Worm (Caenorhabditis elegans) whole organism, L2 larva: ENCODE data around the gene F01F1.3.
A peak's percentile ranks its signal among the peaks of the same experiment; 100 is the strongest.

ENCODE experiments used
- C34F6.9 ChIP-seq: fragments of 150-350 bp; optimal IDR thresholded peaks from 2 replicates; lab custom pipeline; 2014; ENCODE audit warnings: missing biosample characterization, missing genetic modification characterization
- F13H6.1 ChIP-seq: sonication (generic microtip); optimal IDR thresholded peaks from 2 replicates; lab custom pipeline; 2016; ENCODE audit warnings: missing genetic modification characterization, missing compliant biosample characterization
- Y55F3AM.14 ChIP-seq: fragments of 200-800 bp; sonication (Bioruptor generic); optimal IDR thresholded peaks from 2 replicates; lab custom pipeline; 2018; ENCODE audit warnings: mild to moderate bottlenecking, missing genetic modification characterization, missing compliant biosample characterization
- ZK546.5 ChIP-seq: sonication (generic microtip); optimal IDR thresholded peaks from 2 replicates; lab custom pipeline; 2017; ENCODE audit warnings: missing biosample characterization, missing genetic modification characterization
- alr-1 ChIP-seq: fragments of 150-350 bp; optimal IDR thresholded peaks from 2 replicates; lab custom pipeline; 2014; ENCODE audit warnings: missing biosample characterization, missing genetic modification characterization
- aly-2 ChIP-seq: fragments of 150-350 bp; optimal IDR thresholded peaks from 2 replicates; lab custom pipeline; 2014; ENCODE audit warnings: missing biosample characterization, missing genetic modification characterization
- ama-1 ChIP-seq: fragments of 150-350 bp; optimal IDR thresholded peaks from 2 replicates; lab custom pipeline; 2018; ENCODE audit warnings: inconsistent platforms
- blmp-1 ChIP-seq: sonication (generic microtip); optimal IDR thresholded peaks from 2 replicates; lab custom pipeline; 2017; ENCODE audit warnings: missing genetic modification characterization, mild to moderate bottlenecking, missing compliant biosample characterization, antibody characterized with exemption, moderate library complexity; ENCODE audit not compliant: insufficient read depth
- ceh-16 ChIP-seq: fragments of 150-350 bp; optimal IDR thresholded peaks from 2 replicates; lab custom pipeline; 2014; ENCODE audit warnings: missing biosample characterization, missing genetic modification characterization
- crh-2 ChIP-seq: sonication (generic microtip); optimal IDR thresholded peaks from 2 replicates; lab custom pipeline; 2017; ENCODE audit warnings: missing biosample characterization, missing genetic modification characterization
- dmd-4 ChIP-seq: sonication (generic microtip); optimal IDR thresholded peaks from 2 replicates; lab custom pipeline; 2017; ENCODE audit warnings: missing biosample characterization, missing genetic modification characterization
- egl-27 ChIP-seq: sonication (generic microtip); optimal IDR thresholded peaks from 3 replicates; lab custom pipeline; 2017; ENCODE audit warnings: missing biosample characterization, missing genetic modification reagents, missing genetic modification characterization
- elt-1 ChIP-seq: fragments of 150-350 bp; optimal IDR thresholded peaks from 2 replicates; lab custom pipeline; 2014; ENCODE audit warnings: missing biosample characterization, missing genetic modification characterization
- elt-3 ChIP-seq: sonication (generic microtip); optimal IDR thresholded peaks from 2 replicates; lab custom pipeline; 2017; ENCODE audit warnings: missing biosample characterization, missing genetic modification characterization
- fos-1 ChIP-seq: fragments of 150-350 bp; optimal IDR thresholded peaks from 2 replicates; lab custom pipeline; 2014; ENCODE audit warnings: missing biosample characterization, missing genetic modification characterization
- lin-13 ChIP-seq: fragments of 150-350 bp; optimal IDR thresholded peaks from 2 replicates; lab custom pipeline; 2014; ENCODE audit warnings: missing biosample characterization, missing genetic modification reagents, missing genetic modification characterization
- lsy-2 ChIP-seq, 2 experiments: fragments of 150-350 bp in 1 of 2; sonication (generic microtip) in 1 of 2; optimal IDR thresholded peaks; 2 replicates each; lab custom pipeline; 2014 to 2017; ENCODE audit warnings: missing biosample characterization in 2 of 2, missing genetic modification characterization in 2 of 2
- mab-5 ChIP-seq: fragments of 150-350 bp; optimal IDR thresholded peaks from 2 replicates; lab custom pipeline; 2014; ENCODE audit warnings: missing biosample characterization, missing genetic modification characterization
- mdl-1 ChIP-seq, 2 experiments: fragments of 150-350 bp in 1 of 2; sonication (generic microtip) in 1 of 2; optimal IDR thresholded peaks; 2 replicates each; lab custom pipeline; 2017; ENCODE audit warnings: missing biosample characterization in 2 of 2, missing genetic modification characterization in 2 of 2
- nhr-10 ChIP-seq: sonication (generic microtip); optimal IDR thresholded peaks from 2 replicates; lab custom pipeline; 2017; ENCODE audit warnings: missing biosample characterization, missing genetic modification characterization
- nhr-12 ChIP-seq: fragments of 150-350 bp; optimal IDR thresholded peaks from 2 replicates; lab custom pipeline; 2014; ENCODE audit warnings: missing biosample characterization, missing genetic modification characterization
- nhr-129 ChIP-seq: fragments of 150-350 bp; optimal IDR thresholded peaks from 2 replicates; lab custom pipeline; 2014; ENCODE audit warnings: missing biosample characterization, missing genetic modification characterization
- nhr-21 ChIP-seq: fragments of 150-350 bp; optimal IDR thresholded peaks from 2 replicates; lab custom pipeline; 2014; ENCODE audit warnings: missing biosample characterization, missing genetic modification characterization
- nhr-237 ChIP-seq: fragments of 150-350 bp; optimal IDR thresholded peaks from 2 replicates; lab custom pipeline; 2014; ENCODE audit warnings: missing biosample characterization, missing genetic modification characterization
- nhr-25 ChIP-seq: fragments of 150-350 bp; sonication (generic microtip); optimal IDR thresholded peaks from 3 replicates; lab custom pipeline; 2014; ENCODE audit warnings: missing biosample characterization, missing genetic modification characterization
- nhr-6 ChIP-seq: fragments of 150-350 bp; optimal IDR thresholded peaks from 2 replicates; lab custom pipeline; 2014; ENCODE audit warnings: missing biosample characterization, missing genetic modification characterization
- nhr-77 ChIP-seq: fragments of 150-350 bp; optimal IDR thresholded peaks from 2 replicates; lab custom pipeline; 2014; ENCODE audit warnings: missing biosample characterization, missing genetic modification characterization
- peb-1 ChIP-seq: fragments of 150-350 bp; optimal IDR thresholded peaks from 2 replicates; lab custom pipeline; 2014; ENCODE audit warnings: missing biosample characterization, missing genetic modification characterization
- sem-4 ChIP-seq: fragments of 150-350 bp; optimal IDR thresholded peaks from 2 replicates; lab custom pipeline; 2014; ENCODE audit warnings: missing biosample characterization, missing genetic modification reagents, missing genetic modification characterization
- skn-1 ChIP-seq: sonication (generic microtip); optimal IDR thresholded peaks from 2 replicates; lab custom pipeline; 2017; ENCODE audit warnings: missing biosample characterization, missing genetic modification characterization
- sma-9 ChIP-seq, 2 experiments: fragments of 150-350 bp in 1 of 2; sonication (generic microtip) in 1 of 2; optimal IDR thresholded peaks; 2 replicates each; lab custom pipeline; 2014 to 2016; ENCODE audit warnings: missing genetic modification characterization in 2 of 2, mild to moderate bottlenecking in 1 of 2, missing biosample characterization in 1 of 2, missing compliant biosample characterization in 1 of 2, missing genetic modification reagents in 1 of 2, moderate library complexity in 1 of 2
- snpc-4 ChIP-seq: fragments of 150-350 bp; optimal IDR thresholded peaks from 2 replicates; lab custom pipeline; 2014; ENCODE audit warnings: missing biosample characterization, missing genetic modification characterization
- unc-55 ChIP-seq: fragments of 150-350 bp; sonication (generic microtip); optimal IDR thresholded peaks from 3 replicates; lab custom pipeline; 2014; ENCODE audit warnings: missing biosample characterization, missing genetic modification reagents, missing genetic modification characterization
- zag-1 ChIP-seq: fragments of 150-350 bp; optimal IDR thresholded peaks from 2 replicates; lab custom pipeline; 2014; ENCODE audit warnings: missing biosample characterization, missing genetic modification characterization
- ztf-11 ChIP-seq: sonication (generic microtip); optimal IDR thresholded peaks from 2 replicates; lab custom pipeline; 2017; ENCODE audit warnings: missing biosample characterization, missing genetic modification characterization
- ztf-4 ChIP-seq: fragments of 150-350 bp; optimal IDR thresholded peaks from 2 replicates; lab custom pipeline; 2014; ENCODE audit warnings: missing biosample characterization, missing genetic modification characterization

Gene F01F1.3

ce11 chrIII:5822816-5823215, 48.9 kb upstream of the F01F1.3 start:
- TF ChIP-seq peb-1 (tag; lab: Kevin White, UChicago) (no peak), nhr-6 (tag; lab: Kevin White, UChicago) (no peak), Y55F3AM.14 (GFP tag; lab: Kevin White, UChicago) (no peak), nhr-129 (tag; lab: Kevin White, UChicago) (no peak), sem-4 (tag; lab: Kevin White, UChicago) (no peak), mdl-1 (tag; optimal IDR thresholded peaks at IDR 0.05; lab: Kevin White, UChicago) (no peak)

ce11 chrIII:5823617-5824016, 48.1 kb upstream of the F01F1.3 start, which contains the start of gene R12B2.8:
Gene R12B2.8 (plus strand): TSS chrIII:5823917.
- no peak for TF ChIP-seq blmp-1
- no peak for TF ChIP-seq mab-5 (tag; lab: Kevin White, UChicago)
- no peak for TF ChIP-seq sem-4 (tag; lab: Kevin White, UChicago)
- no peak for TF ChIP-seq aly-2 (tag; lab: Kevin White, UChicago)
- no peak for TF ChIP-seq dmd-4 (tag; lab: Kevin White, UChicago)
- no peak for TF ChIP-seq unc-55 (GFP tag; lab: Kevin White, UChicago)
- no peak for TF ChIP-seq nhr-25 (tag; lab: Kevin White, UChicago)
- no peak for TF ChIP-seq alr-1 (tag; lab: Kevin White, UChicago)
- no peak for TF ChIP-seq ama-1 (lab: Kevin White, UChicago)
- no peak for TF ChIP-seq ZK546.5
- no peak for TF ChIP-seq nhr-129 (tag; lab: Kevin White, UChicago)
- TF ChIP-seq ceh-16 (tag; lab: Kevin White, UChicago), result no peak
- no peak for TF ChIP-seq nhr-21 (tag; lab: Kevin White, UChicago)

ce11 chrIII:5824450-5824972, 47.2 kb upstream of the F01F1.3 start:
- no peak for TF ChIP-seq sem-4 (tag; lab: Kevin White, UChicago)
- TF ChIP-seq zag-1, result peak; percentile 18
- TF ChIP-seq ztf-4 (tag; lab: Kevin White, UChicago), result no peak
- peak; percentile 3 for TF ChIP-seq unc-55 (GFP tag; lab: Kevin White, UChicago)
- TF ChIP-seq crh-2, result peak; percentile 4

- no peak for TF ChIP-seq skn-1 (tag; lab: Kevin White, UChicago)
- no peak for TF ChIP-seq sem-4 (tag; lab: Kevin White, UChicago)
- TF ChIP-seq fos-1 (tag; lab: Kevin White, UChicago), result no peak
- no peak for TF ChIP-seq Y55F3AM.14 (GFP tag; lab: Kevin White, UChicago)
- no peak for TF ChIP-seq nhr-129 (tag; lab: Kevin White, UChicago)
- TF ChIP-seq ztf-11 (tag; lab: Kevin White, UChicago), result no peak
- TF ChIP-seq egl-27 (tag; lab: Kevin White, UChicago), result no peak
- no peak for TF ChIP-seq ceh-16 (tag; lab: Kevin White, UChicago)
- TF ChIP-seq sma-9 (GFP tag; optimal IDR thresholded peaks at IDR 0.05; lab: Kevin White, UChicago), result no peak
- no peak for TF ChIP-seq sma-9 (tag; optimal IDR thresholded peaks at IDR 0.05; lab: Kevin White, UChicago)
- TF ChIP-seq elt-1 (tag; lab: Kevin White, UChicago), result no peak
- no peak for TF ChIP-seq elt-3
- no peak for TF ChIP-seq mdl-1 (tag; optimal IDR thresholded peaks at IDR 0.05; lab: Kevin White, UChicago)
- TF ChIP-seq nhr-77 (tag; lab: Kevin White, UChicago), result no peak
- TF ChIP-seq C34F6.9 (tag; lab: Kevin White, UChicago), result peak; percentile 15
- peak; percentile 48 for TF ChIP-seq F13H6.1 (tag; lab: Kevin White, UChicago)
- peak; percentile 3 for TF ChIP-seq zag-1
- TF ChIP-seq ztf-4 (tag; lab: Kevin White, UChicago), result no peak
Observed at ce11 chrIII:5826895-5827437, 44.8 kb upstream of the F01F1.3 start.

ce11 chrIII:5828065-5828464, 43.7 kb upstream of the F01F1.3 start:
- TF ChIP-seq lsy-2 (tag; optimal IDR thresholded peaks at IDR 0.05; lab: Kevin White, UChicago) (no peak), nhr-77 (tag; lab: Kevin White, UChicago) (no peak), aly-2 (tag; lab: Kevin White, UChicago) (no peak), snpc-4 (tag; lab: Kevin White, UChicago) (no peak), fos-1 (tag; lab: Kevin White, UChicago) (no peak), dmd-4 (tag; lab: Kevin White, UChicago) (no peak), peb-1 (tag; lab: Kevin White, UChicago) (no peak), nhr-237 (no peak), lin-13 (no peak), nhr-10 (tag; lab: Kevin White, UChicago) (no peak), nhr-12 (tag; lab: Kevin White, UChicago) (no peak), F13H6.1 (tag; lab: Kevin White, UChicago) (no peak)
